Fruit fly (Drosophila melanogaster): ENCODE measurements around the gene Apc.

Gene Apc

dm6 chr3R:28811677-28812465 lies 32.7 kb downstream of the Apc start, which contains the start of gene Prp39 (continued):
- no peak for TF ChIP-seq CG10565 (GFP tag; optimal IDR thresholded peaks at IDR 0.05)
- TF ChIP-seq CG4328 (GFP tag; optimal IDR thresholded peaks at IDR 0.05): no peak
- peak; percentile 15 for TF ChIP-seq Fer3 (tag; optimal IDR thresholded peaks at IDR 0.05)
- TF ChIP-seq inv (GFP tag; IDR thresholded peaks at IDR 0.05; ENCODE audit: partially characterized antibody): peak; percentile 61
- TF ChIP-seq Opbp (GFP tag; IDR thresholded peaks at IDR 0.05; ENCODE audit: partially characterized antibody): peak; percentile 65; the same call in 2 of the 3 replicates
- peak; percentile 31; the same call in 1 of the 3 replicates for TF ChIP-seq CG7963 (GFP tag; IDR thresholded peaks at IDR 0.05; ENCODE audit: partially characterized antibody)
- TF ChIP-seq az2 (GFP tag; optimal IDR thresholded peaks at IDR 0.05): peak; percentile 11
- TF ChIP-seq CG6272 (GFP tag; IDR thresholded peaks at IDR 0.05): 0 out of 2 replicates have a peak, but pooled peaks have one; percentile 9
- 0 out of 2 replicates have a peak, but pooled peaks have one; percentile 20 for TF ChIP-seq esg (GFP tag; conservative IDR thresholded peaks at IDR 0.05)
- TF ChIP-seq gcm (GFP tag; optimal IDR thresholded peaks at IDR 0.05): no peak
- peak; percentile 8 for TF ChIP-seq Hr3 (GFP tag; optimal IDR thresholded peaks at IDR 0.05)
- TF ChIP-seq YL-1 (GFP tag; optimal IDR thresholded peaks at IDR 0.05): peak; percentile 54
- peak; percentile 49; the same call in 1 of the 2 replicates for TF ChIP-seq CG32532 (GFP tag; IDR thresholded peaks at IDR 0.05)
- TF ChIP-seq CG4617 (GFP tag; optimal IDR thresholded peaks at IDR 0.05; ENCODE audit: borderline replicate concordance): peak; percentile 50
- TF ChIP-seq Adf1 (GFP tag; IDR thresholded peaks at IDR 0.05): 0 out of 2 replicates have a peak, but pooled peaks have one; percentile 15
- no peak for TF ChIP-seq rib (GFP tag; IDR thresholded peaks at IDR 0.05)
- TF ChIP-seq Sry-β (GFP tag; optimal IDR thresholded peaks at IDR 0.05): peak; percentile 92
- no peak for TF ChIP-seq cad (GFP tag; optimal IDR thresholded peaks at IDR 0.05)
- TF ChIP-seq ttk (GFP tag; IDR thresholded peaks at IDR 0.05): peak; percentile 46; the same call in 1 of the 2 replicates
- no peak for TF ChIP-seq CG2875 (GFP tag; optimal IDR thresholded peaks at IDR 0.05)
- peak; percentile 27 for TF ChIP-seq stwl (tag; optimal IDR thresholded peaks at IDR 0.05)
- TF ChIP-seq CG12391 (tag; optimal IDR thresholded peaks at IDR 0.05): peak; percentile 51
- peak; percentile 41 for TF ChIP-seq Xbp1 (GFP tag; optimal IDR thresholded peaks at IDR 0.05)
- TF ChIP-seq mld (GFP tag; IDR thresholded peaks at IDR 0.05; ENCODE audit: partially characterized antibody): peak; percentile 63; the same call in 2 of the 3 replicates
- TF ChIP-seq bsh (GFP tag; optimal IDR thresholded peaks at IDR 0.05): peak in 1 of 2 experiments; percentile 32
- peak; percentile 62 for TF ChIP-seq vnd (GFP tag; IDR thresholded peaks at IDR 0.05; ENCODE audit: partially characterized antibody)
- TF ChIP-seq CG13775 (GFP tag; optimal IDR thresholded peaks at IDR 0.05): peak; percentile 14
- peak; percentile 22; the same call in 1 of the 2 replicates for TF ChIP-seq sisA (GFP tag; IDR thresholded peaks at IDR 0.05)
- TF ChIP-seq Nf-YA (GFP tag; IDR thresholded peaks at IDR 0.05): 0 out of 2 replicates have a peak, but pooled peaks have one; percentile 16
- peak; percentile 5 for TF ChIP-seq CG10979 (tag; optimal IDR thresholded peaks at IDR 0.05)
- TF ChIP-seq CG7839 (tag; optimal IDR thresholded peaks at IDR 0.05): no peak
- TF ChIP-seq CG17612 (GFP tag; IDR thresholded peaks at IDR 0.05): no peak
- peak; percentile 32 for TF ChIP-seq nerfin-2 (GFP tag; IDR thresholded peaks at IDR 0.05; ENCODE audit: partially characterized antibody)
- peak; percentile 22; the same call in 1 of the 3 replicates for TF ChIP-seq ase (GFP tag; IDR thresholded peaks at IDR 0.05)
- TF ChIP-seq Spps (tag; optimal IDR thresholded peaks at IDR 0.05): no peak
- peak; percentile 25 for TF ChIP-seq CG9437 (GFP tag; optimal IDR thresholded peaks at IDR 0.05)
- TF ChIP-seq ac (GFP tag; optimal IDR thresholded peaks at IDR 0.05): no peak
- TF ChIP-seq eve (GFP tag; optimal IDR thresholded peaks at IDR 0.05): no peak
- no peak for TF ChIP-seq oc (tag; optimal IDR thresholded peaks at IDR 0.05)
- peak; percentile 0 for TF ChIP-seq grau (tag; optimal IDR thresholded peaks at IDR 0.05)
- TF ChIP-seq CG2129 (GFP tag; IDR thresholded peaks at IDR 0.05; ENCODE audit: partially characterized antibody): peak; percentile 60
- peak; percentile 21; the same call in 1 of the 2 replicates for TF ChIP-seq CG7372 (GFP tag; IDR thresholded peaks at IDR 0.05)
- TF ChIP-seq Fer1 (GFP tag; optimal IDR thresholded peaks at IDR 0.05): no peak
- TF ChIP-seq CG34422 (GFP tag; IDR thresholded peaks at IDR 0.05): peak; percentile 60
- TF ChIP-seq CG6683 (GFP tag; optimal IDR thresholded peaks at IDR 0.05): no peak
- TF ChIP-seq nmo (GFP tag; optimal IDR thresholded peaks at IDR 0.05): peak; percentile 17
- TF ChIP-seq Rfx (GFP tag; IDR thresholded peaks at IDR 0.05): peak; percentile 62
